Worm (Caenorhabditis elegans) whole organism, early embryonic: ENCODE results near the gene ztf-9.

ENCODE experiments used
- ama-1 ChIP-seq: fragments of 150-350 bp; optimal IDR thresholded peaks from 2 replicates; lab custom pipeline; 2014
- flt-1 ChIP-seq: fragments of 200-800 bp; sonication (Bioruptor generic); IDR thresholded peaks from 2 replicates; pipeline ENCODE4 v1.3.6; 2022; ENCODE audit warnings: missing genetic modification characterization, missing compliant biosample characterization
- hmbx-1 ChIP-seq: sonication (generic microtip); optimal IDR thresholded peaks from 2 replicates; lab custom pipeline; 2016; ENCODE audit warnings: mild to moderate bottlenecking, missing genetic modification characterization, missing compliant biosample characterization
- pes-1 ChIP-seq: fragments of 200-800 bp; sonication (Bioruptor generic); IDR thresholded peaks from 2 replicates; pipeline ENCODE4 v1.3.6; 2022; ENCODE audit warnings: missing genetic modification reagents, missing genetic modification characterization, missing compliant biosample characterization
- scrt-1 ChIP-seq: fragments of 200-800 bp; sonication (Bioruptor generic); IDR thresholded peaks from 2 replicates; pipeline ENCODE4 v1.3.6; 2022; ENCODE audit warnings: missing genetic modification characterization, missing compliant biosample characterization
- sea-1 ChIP-seq: fragments of 200-800 bp; sonication (Bioruptor generic); conservative IDR thresholded peaks from 2 replicates; pipeline ENCODE4 v1.3.6; 2022; ENCODE audit warnings: missing genetic modification characterization, missing compliant biosample characterization
- tbx-37 ChIP-seq: fragments of 200-800 bp; sonication (Bioruptor generic); conservative IDR thresholded peaks from 2 replicates; pipeline ENCODE4 v1.3.6; 2022; ENCODE audit warnings: missing genetic modification reagents, missing genetic modification characterization, missing compliant biosample characterization
- tra-4 ChIP-seq: sonication (generic microtip); optimal IDR thresholded peaks from 2 replicates; lab custom pipeline; 2017; ENCODE audit warnings: missing genetic modification characterization, missing compliant biosample characterization

- TF ChIP-seq scrt-1 (GFP tag; lab: Robert Waterston, UW): no peak
- no peak for TF ChIP-seq ama-1 (lab: Kevin White, UChicago)
- TF ChIP-seq sea-1 (GFP tag; lab: Robert Waterston, UW): no peak
- TF ChIP-seq pes-1 (GFP tag; lab: Robert Waterston, UW): no peak
- TF ChIP-seq hmbx-1 (tag; lab: Kevin White, UChicago): no peak
- TF ChIP-seq flt-1: no peak
- no peak for TF ChIP-seq tra-4
- no peak for TF ChIP-seq tbx-37 (GFP tag; lab: Robert Waterston, UW)
Measured at ce11 chrV:9699216-9699615, 7.3 kb upstream of the ztf-9 start.
